Worm (Caenorhabditis elegans) whole organism, L4 larva: ENCODE measurements around the gene gbb-2.

Experiments used
- F26F4.8 ChIP-seq: fragments of 200-800 bp; sonication (Bioruptor generic); conservative IDR thresholded peaks from 2 replicates; pipeline ENCODE4 v1.3.6; 2022; ENCODE audit warnings: missing genetic modification characterization, missing compliant biosample characterization
- R02D3.7 ChIP-seq: fragments of 150-350 bp; sonication (generic microtip); optimal IDR thresholded peaks from 3 replicates; lab custom pipeline; 2014; ENCODE audit warnings: missing biosample characterization, missing genetic modification characterization
- T20F7.1 ChIP-seq: fragments of 200-800 bp; sonication (Bioruptor generic); optimal IDR thresholded peaks from 2 replicates; lab custom pipeline; 2018; ENCODE audit warnings: mild to moderate bottlenecking, missing genetic modification characterization, missing compliant biosample characterization
- T26A8.4 ChIP-seq: fragments of 200-800 bp; sonication (Bioruptor generic); IDR thresholded peaks from 2 replicates; pipeline ENCODE4 v1.3.6; 2022; ENCODE audit warnings: missing genetic modification characterization, missing compliant biosample characterization
- Y5F2A.4 ChIP-seq: fragments of 200-800 bp; sonication (Bioruptor generic); optimal IDR thresholded peaks from 2 replicates; lab custom pipeline; 2018; ENCODE audit warnings: mild to moderate bottlenecking, missing genetic modification characterization, missing compliant biosample characterization
- aly-2 ChIP-seq: sonication (generic microtip); optimal IDR thresholded peaks from 2 replicates; lab custom pipeline; 2018; ENCODE audit warnings: missing biosample characterization, missing genetic modification characterization
- ama-1 ChIP-seq: fragments of 150-350 bp; optimal IDR thresholded peaks from 2 replicates; lab custom pipeline; 2014; ENCODE audit warnings: inconsistent platforms, mixed read lengths
- arid-1 ChIP-seq: fragments of 200-800 bp; sonication (Bioruptor generic); conservative IDR thresholded peaks from 2 replicates; pipeline ENCODE4 v1.3.6; 2022; ENCODE audit warnings: missing genetic modification reagents, missing genetic modification characterization, missing compliant biosample characterization
- ceh-20 ChIP-seq: fragments of 200-800 bp; sonication (Bioruptor generic); IDR thresholded peaks from 2 replicates; pipeline ENCODE4 v1.3.6; 2022; ENCODE audit warnings: missing genetic modification reagents, missing genetic modification characterization, missing compliant biosample characterization
- ceh-28 ChIP-seq: fragments of 150-350 bp; optimal IDR thresholded peaks from 2 replicates; lab custom pipeline; 2014; ENCODE audit warnings: missing biosample characterization, missing genetic modification reagents, missing genetic modification characterization
- ceh-62 ChIP-seq: sonication (generic microtip); optimal IDR thresholded peaks from 2 replicates; lab custom pipeline; 2017; ENCODE audit warnings: missing biosample characterization, missing genetic modification characterization
- ctbp-1 ChIP-seq: fragments of 200-800 bp; sonication (Bioruptor generic); IDR thresholded peaks from 2 replicates; pipeline ENCODE4 v1.3.6; 2022; ENCODE audit warnings: missing genetic modification reagents, missing genetic modification characterization, missing compliant biosample characterization
- daf-16 ChIP-seq, 3 experiments: sonication (generic microtip); optimal IDR thresholded peaks; 2 replicates each; lab custom pipeline; 2016 to 2017; ENCODE audit warnings: missing genetic modification characterization in 3 of 3, missing genetic modification reagents in 3 of 3, mild to moderate bottlenecking in 2 of 3, missing compliant biosample characterization in 2 of 3, missing biosample characterization in 1 of 3, moderate library complexity in 1 of 3
- daf-19 ChIP-seq: fragments of 200-800 bp; sonication (Bioruptor generic); conservative IDR thresholded peaks from 2 replicates; pipeline ENCODE4 v1.3.6; 2022; ENCODE audit warnings: missing genetic modification characterization, missing compliant biosample characterization
- dmd-8 ChIP-seq: fragments of 200-800 bp; sonication (Bioruptor generic); IDR thresholded peaks from 2 replicates; pipeline ENCODE4 v1.3.6; 2022; ENCODE audit warnings: missing genetic modification characterization, missing compliant biosample characterization
- dpl-1 ChIP-seq: fragments of 150-350 bp; optimal IDR thresholded peaks from 2 replicates; lab custom pipeline; 2014; ENCODE audit warnings: missing biosample characterization, missing genetic modification reagents, missing genetic modification characterization
- dve-1 ChIP-seq: sonication (generic microtip); optimal IDR thresholded peaks from 2 replicates; lab custom pipeline; 2017; ENCODE audit warnings: antibody characterized with exemption, mild to moderate bottlenecking, missing genetic modification characterization, missing compliant biosample characterization; ENCODE audit not compliant: insufficient read depth
- gei-8 ChIP-seq: fragments of 200-800 bp; sonication (Bioruptor generic); optimal IDR thresholded peaks from 2 replicates; lab custom pipeline; 2018; ENCODE audit warnings: mild to moderate bottlenecking, missing genetic modification characterization, missing compliant biosample characterization
- hif-1 ChIP-seq, 2 experiments: sonication (generic microtip); optimal IDR thresholded peaks; 2 replicates each; lab custom pipeline; 2016 to 2017; ENCODE audit warnings: missing compliant biosample characterization in 2 of 2, missing genetic modification characterization in 2 of 2, missing genetic modification reagents in 2 of 2, missing genotype in 2 of 2, mild to moderate bottlenecking in 1 of 2
- hlh-11 ChIP-seq: fragments of 200-800 bp; sonication (Bioruptor generic); optimal IDR thresholded peaks from 2 replicates; lab custom pipeline; 2018; ENCODE audit warnings: mild to moderate bottlenecking, missing genetic modification characterization, missing compliant biosample characterization
- hlh-30 ChIP-seq: sonication (generic microtip); optimal IDR thresholded peaks from 2 replicates; lab custom pipeline; 2017; ENCODE audit warnings: antibody characterized with exemption, mild to moderate bottlenecking, missing genetic modification characterization, missing compliant biosample characterization; ENCODE audit not compliant: insufficient read depth
- lin-1 ChIP-seq: fragments of 200-800 bp; sonication (Bioruptor generic); IDR thresholded peaks from 2 replicates; pipeline ENCODE4 v1.3.6; 2022; ENCODE audit warnings: missing genetic modification reagents, missing genetic modification characterization, missing compliant biosample characterization
- lin-13 ChIP-seq: fragments of 150-350 bp; optimal IDR thresholded peaks from 2 replicates; lab custom pipeline; 2014; ENCODE audit warnings: missing biosample characterization, missing genetic modification reagents, missing genetic modification characterization
- lin-38 ChIP-seq: fragments of 200-800 bp; sonication (Bioruptor generic); IDR thresholded peaks from 2 replicates; pipeline ENCODE4 v1.3.6; 2022; ENCODE audit warnings: missing genetic modification reagents, missing genetic modification characterization, missing compliant biosample characterization
- lir-3 ChIP-seq: sonication (generic microtip); optimal IDR thresholded peaks from 2 replicates; lab custom pipeline; 2016; ENCODE audit warnings: mild to moderate bottlenecking, missing genetic modification characterization, missing compliant biosample characterization
- lsy-2 ChIP-seq, 2 experiments: fragments of 150-350 bp in 1 of 2; sonication (generic microtip) in 1 of 2; optimal IDR thresholded peaks; 2 replicates each; lab custom pipeline; 2014 to 2017; ENCODE audit warnings: missing biosample characterization in 2 of 2, missing genetic modification characterization in 2 of 2
- madf-9 ChIP-seq: fragments of 200-800 bp; sonication (Bioruptor generic); conservative IDR thresholded peaks from 2 replicates; pipeline ENCODE4 v1.3.6; 2022; ENCODE audit warnings: missing genetic modification reagents, missing genetic modification characterization, missing compliant biosample characterization
- mdl-1 ChIP-seq, 2 experiments: fragments of 150-350 bp in 1 of 2; sonication (generic microtip) in 1 of 2; optimal IDR thresholded peaks; 2 replicates each; lab custom pipeline; 2014 to 2017; ENCODE audit warnings: missing biosample characterization in 2 of 2, missing genetic modification characterization in 2 of 2
- mep-1 ChIP-seq: fragments of 150-350 bp; sonication (generic microtip); optimal IDR thresholded peaks from 3 replicates; lab custom pipeline; 2014; ENCODE audit warnings: missing biosample characterization, missing genetic modification characterization
- mes-2 ChIP-seq: sonication (generic microtip); optimal IDR thresholded peaks from 2 replicates; lab custom pipeline; 2016; ENCODE audit warnings: missing genotype, mild to moderate bottlenecking, missing genetic modification characterization, missing compliant biosample characterization; ENCODE audit not compliant: poor library complexity, severe bottlenecking
- mxl-3 ChIP-seq: fragments of 200-800 bp; sonication (Bioruptor generic); optimal IDR thresholded peaks from 2 replicates; lab custom pipeline; 2018; ENCODE audit warnings: mild to moderate bottlenecking, missing genetic modification characterization, missing compliant biosample characterization
- nhr-102 ChIP-seq: sonication (generic microtip); optimal IDR thresholded peaks from 2 replicates; lab custom pipeline; 2016; ENCODE audit warnings: mild to moderate bottlenecking, missing genetic modification characterization, moderate library complexity, missing compliant biosample characterization
- nhr-237 ChIP-seq: sonication (generic microtip); optimal IDR thresholded peaks from 2 replicates; lab custom pipeline; 2017; ENCODE audit warnings: missing biosample characterization, missing genetic modification characterization
- nhr-6 ChIP-seq: fragments of 150-350 bp; optimal IDR thresholded peaks from 2 replicates; lab custom pipeline; 2014; ENCODE audit warnings: missing biosample characterization, missing genetic modification characterization
- nhr-76 ChIP-seq: fragments of 150-350 bp; optimal IDR thresholded peaks from 2 replicates; lab custom pipeline; 2014; ENCODE audit warnings: missing biosample characterization, missing genetic modification characterization
- pha-4 ChIP-seq, 2 experiments: fragments of 150-350 bp in 1 of 2; fragments of 200-800 bp in 1 of 2; sonication (Bioruptor generic) in 1 of 2; IDR thresholded peaks in 1 of 2; optimal IDR thresholded peaks in 1 of 2; 2 replicates each; pipeline versions ENCODE4 v1.3.6 to Lab custom; 2014 to 2022; ENCODE audit warnings: missing genetic modification characterization in 2 of 2, missing genetic modification reagents in 2 of 2, missing biosample characterization in 1 of 2, missing compliant biosample characterization in 1 of 2
- set-16 ChIP-seq: fragments of 200-800 bp; sonication (Bioruptor generic); IDR thresholded peaks from 2 replicates; pipeline ENCODE4 v1.3.6; 2022; ENCODE audit warnings: missing genetic modification reagents, missing genetic modification characterization, missing compliant biosample characterization
- snpc-1.2 ChIP-seq: fragments of 200-800 bp; sonication (Bioruptor generic); IDR thresholded peaks from 2 replicates; pipeline ENCODE4 v1.3.6; 2022; ENCODE audit warnings: missing genetic modification reagents, missing genetic modification characterization, missing compliant biosample characterization
- spr-1 ChIP-seq: sonication (generic microtip); optimal IDR thresholded peaks from 2 replicates; lab custom pipeline; 2016; ENCODE audit warnings: mild to moderate bottlenecking, missing genetic modification characterization, missing compliant biosample characterization
- spr-3 ChIP-seq: fragments of 200-800 bp; sonication (Bioruptor generic); optimal IDR thresholded peaks from 2 replicates; lab custom pipeline; 2018; ENCODE audit warnings: mild to moderate bottlenecking, missing genetic modification characterization, missing compliant biosample characterization
- unc-62 ChIP-seq, 3 experiments: fragments of 150-350 bp in 1 of 3; sonication (generic microtip); optimal IDR thresholded peaks in 2 of 3; peaks in 1 of 3; 1 replicate in 1 of 3; 2 replicates in 2 of 3; lab custom pipeline; 2014 to 2017; ENCODE audit warnings: missing biosample characterization in 3 of 3, missing genetic modification characterization in 3 of 3, missing genetic modification reagents in 3 of 3, missing genotype in 1 of 3
- zip-11 ChIP-seq: fragments of 200-800 bp; sonication (Bioruptor generic); IDR thresholded peaks from 2 replicates; pipeline ENCODE4 v1.3.6; 2022; ENCODE audit warnings: missing genetic modification characterization, missing compliant biosample characterization
- ztf-11 ChIP-seq: fragments of 150-350 bp; optimal IDR thresholded peaks from 2 replicates; lab custom pipeline; 2014; ENCODE audit warnings: missing biosample characterization, missing genetic modification characterization
- ztf-7 ChIP-seq: fragments of 150-350 bp; optimal IDR thresholded peaks from 2 replicates; lab custom pipeline; 2014; ENCODE audit warnings: missing biosample characterization, missing genetic modification characterization

Gene gbb-2

DNA sequence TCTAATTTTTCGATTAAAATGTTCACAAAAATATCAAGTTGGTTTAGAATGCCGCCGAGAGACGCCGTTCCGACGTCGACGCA lies 59.4 kb downstream of the gbb-2 start, which contains the start of gene chat-1:
chat-1 (plus strand) TSS at position 48 of the 83 bp plus-strand sequence.
- TF ChIP-seq gei-8 (no peak), nhr-76 (tag; lab: Kevin White, UChicago) (no peak), lin-13 (GFP tag; lab: Kevin White, UChicago) (no peak), dmd-8 (GFP tag; lab: Robert Waterston, UW) (no peak), nhr-6 (tag; lab: Kevin White, UChicago) (no peak), ztf-11 (tag; lab: Kevin White, UChicago) (no peak), mdl-1 (tag; optimal IDR thresholded peaks at IDR 0.05; lab: Kevin White, UChicago) (no peak), spr-3 (GFP tag; lab: Kevin White, UChicago) (no peak), F26F4.8 (GFP tag; lab: Robert Waterston, UW) (no peak), daf-19 (GFP tag; lab: Robert Waterston, UW) (no peak), lin-1 (GFP tag; lab: Robert Waterston, UW) (no peak), ceh-20 (no peak), ctbp-1 (GFP tag; lab: Robert Waterston, UW) (no peak), set-16 (GFP tag; lab: Robert Waterston, UW) (no peak), nhr-237 (tag; lab: Kevin White, UChicago) (no peak), madf-9 (no peak), ceh-62 (tag; lab: Kevin White, UChicago) (no peak), hif-1 (tag; optimal IDR thresholded peaks at IDR 0.05; lab: Kevin White, UChicago) (no peak)

DNA sequence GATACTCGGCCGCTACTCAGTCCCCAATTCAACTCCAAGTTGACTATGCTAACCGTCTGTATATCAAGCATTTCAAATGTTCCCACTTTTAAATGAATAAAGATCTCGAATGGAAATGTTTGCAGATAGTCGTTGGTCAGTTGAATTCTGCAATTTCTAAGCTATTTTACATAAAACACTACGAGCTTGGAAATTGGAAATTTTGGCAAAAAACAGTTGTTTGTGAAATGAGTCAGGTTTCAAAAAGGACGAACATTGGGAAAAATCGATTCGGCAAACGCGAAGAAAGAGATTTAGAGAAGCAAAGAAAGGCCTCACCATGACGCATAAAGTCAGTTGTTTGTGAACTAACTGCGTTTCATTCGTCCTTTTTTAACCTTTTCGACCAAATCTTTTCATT lies 59.7 kb downstream of the gbb-2 start:
- peak; percentile 56 for TF ChIP-seq dpl-1 (GFP tag; lab: Kevin White, UChicago)
- no peak for TF ChIP-seq aly-2 (tag; lab: Kevin White, UChicago)
- peak; percentile 63 for TF ChIP-seq hlh-30
- TF ChIP-seq mep-1, result peak; percentile 46
- TF ChIP-seq zip-11 (GFP tag; lab: Robert Waterston, UW), result no peak
- TF ChIP-seq hlh-11 (tag; lab: Kevin White, UChicago), result peak; percentile 2
- TF ChIP-seq lir-3 (tag; lab: Kevin White, UChicago), result no peak
- TF ChIP-seq snpc-1.2 (GFP tag; lab: Robert Waterston, UW), result peak; percentile 80
- peak; percentile 29 for TF ChIP-seq T20F7.1 (GFP tag; lab: Kevin White, UChicago)
- 0 out of 2 replicates have a peak, but pooled peaks have one; percentile 28 for TF ChIP-seq ctbp-1 (GFP tag; lab: Robert Waterston, UW)
- TF ChIP-seq pha-4 (GFP tag; IDR thresholded peaks at IDR 0.05; lab: Robert Waterston, UW), result peak; percentile 32; the same call in 1 of the 2 replicates
- no peak for TF ChIP-seq pha-4 (tag; optimal IDR thresholded peaks at IDR 0.05; lab: Kevin White, UChicago)
- no peak for TF ChIP-seq mxl-3
- peak; percentile 21 for TF ChIP-seq nhr-102 (tag; lab: Kevin White, UChicago)
- TF ChIP-seq mes-2 (tag; lab: Kevin White, UChicago), result peak; percentile 50
- TF ChIP-seq unc-62 (GFP tag; optimal IDR thresholded peaks at IDR 0.05 in 1 of 2; lab: Kevin White, UChicago), result peak in 1 of 2 experiments; percentile 67
- no peak for TF ChIP-seq unc-62 (tag; optimal IDR thresholded peaks at IDR 0.05; lab: Kevin White, UChicago)
- peak; percentile 68 for TF ChIP-seq nhr-6 (tag; lab: Kevin White, UChicago)
- TF ChIP-seq lin-38 (GFP tag; lab: Robert Waterston, UW), result peak; percentile 50
- peak; percentile 69 to 84 for TF ChIP-seq lsy-2 (tag; optimal IDR thresholded peaks at IDR 0.05; lab: Kevin White, UChicago)
- 0 out of 2 replicates have a peak, but pooled peaks have one; percentile 37 for TF ChIP-seq daf-19 (GFP tag; lab: Robert Waterston, UW)
- 0 out of 2 replicates have a peak, but pooled peaks have one; percentile 10 for TF ChIP-seq T26A8.4 (GFP tag; lab: Robert Waterston, UW)
- no peak for TF ChIP-seq daf-16 (GFP tag; optimal IDR thresholded peaks at IDR 0.05; lab: Kevin White, UChicago)
- peak; percentile 58 for TF ChIP-seq daf-16 (tag; optimal IDR thresholded peaks at IDR 0.05; lab: Kevin White, UChicago)
- peak; percentile 61 for TF ChIP-seq dve-1
- no peak for TF ChIP-seq ztf-7 (tag; lab: Kevin White, UChicago)
- no peak for TF ChIP-seq spr-1 (tag; lab: Kevin White, UChicago)
- peak; percentile 52 for TF ChIP-seq ceh-28
- peak; percentile 63 for TF ChIP-seq arid-1 (GFP tag; lab: Robert Waterston, UW)
- peak; percentile 86 for TF ChIP-seq ama-1 (lab: Kevin White, UChicago)
- peak; percentile 11 for TF ChIP-seq Y5F2A.4 (GFP tag; lab: Kevin White, UChicago)
- TF ChIP-seq nhr-237 (tag; lab: Kevin White, UChicago), result no peak
- no peak for TF ChIP-seq R02D3.7 (tag; lab: Kevin White, UChicago)
